Worm (Caenorhabditis elegans): ENCODE results near the gene C28D4.10.

DNA sequence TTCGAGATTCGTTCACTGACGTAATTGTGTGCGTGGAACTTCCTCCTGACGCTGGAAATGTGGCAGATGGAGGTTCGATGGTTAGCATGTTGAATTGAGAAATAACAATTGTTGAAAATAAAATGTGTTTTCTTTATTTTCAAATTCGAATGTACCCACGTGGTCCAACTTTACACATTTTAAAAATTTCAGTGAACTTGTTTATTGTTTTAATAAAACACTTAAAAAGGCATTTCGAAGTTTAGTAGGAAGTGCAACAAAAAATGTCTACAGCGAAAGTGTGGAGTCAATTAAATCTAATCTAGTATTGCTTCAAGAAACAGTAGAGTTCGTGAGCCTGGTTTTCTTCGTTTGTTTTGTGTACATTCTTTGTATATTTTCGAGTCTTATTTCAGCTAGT, 28.0 kb downstream of the C28D4.10 start, which contains the start of gene ssp-36:
- no peak for TF ChIP-seq nhr-76 (tag; optimal IDR thresholded peaks at IDR 0.05)
- TF ChIP-seq pha-4 (tag; optimal IDR thresholded peaks at IDR 0.05) = no peak
- TF ChIP-seq sem-2 (GFP tag; optimal IDR thresholded peaks at IDR 0.05) = no peak
- TF ChIP-seq unc-62 (GFP tag; optimal IDR thresholded peaks at IDR 0.05) = no peak
- TF ChIP-seq lin-13 (tag; optimal IDR thresholded peaks at IDR 0.05) = no peak
